Fruit fly (Drosophila melanogaster) whole organism, prepupa: Measurements from ENCODE around the gene Alh.
A peak's percentile ranks its signal among the peaks of the same experiment; 100 is the strongest.

Source experiments
- CG10631 ChIP-seq: fragments of 200-800 bp; sonication (Bioruptor generic); optimal IDR thresholded peaks from 2 replicates; lab custom pipeline; 2016; ENCODE audit warnings: missing biosample characterization, missing genetic modification characterization
- CG10669 ChIP-seq: fragments of 200-800 bp; sonication (Bioruptor generic); optimal IDR thresholded peaks from 3 replicates; lab custom pipeline; 2018; ENCODE audit warnings: missing biosample characterization, mild to moderate bottlenecking, missing genetic modification characterization, moderate library complexity
- CG11294 ChIP-seq: fragments of 200-800 bp; sonication (Bioruptor generic); IDR thresholded peaks from 2 replicates; pipeline ENCODE4 v1.3.6; 2022; ENCODE audit warnings: missing biosample characterization, missing genetic modification characterization
- CG11762 ChIP-seq: fragments of 200-800 bp; sonication (Bioruptor generic); optimal IDR thresholded peaks from 3 replicates; lab custom pipeline; 2016; ENCODE audit warnings: missing biosample characterization, missing genetic modification characterization; ENCODE audit not compliant: insufficient read depth
- CG11902 ChIP-seq: fragments of 200-800 bp; sonication (Bioruptor generic); optimal IDR thresholded peaks from 3 replicates; lab custom pipeline; 2016; ENCODE audit warnings: missing biosample characterization, missing genetic modification characterization
- CG1621 ChIP-seq: fragments of 200-800 bp; sonication (Bioruptor generic); optimal IDR thresholded peaks from 3 replicates; lab custom pipeline; 2018; ENCODE audit warnings: missing biosample characterization, mild to moderate bottlenecking, missing genetic modification characterization
- CG16779 ChIP-seq: fragments of 200-800 bp; sonication (Bioruptor generic); optimal IDR thresholded peaks from 3 replicates; lab custom pipeline; 2017; ENCODE audit warnings: missing biosample characterization, mild to moderate bottlenecking, missing genetic modification characterization
- CG31627 ChIP-seq: fragments of 200-800 bp; sonication (Bioruptor generic); optimal IDR thresholded peaks from 3 replicates; lab custom pipeline; 2016; ENCODE audit warnings: missing biosample characterization, missing genetic modification characterization
- CG34406 ChIP-seq: fragments of 200-800 bp; sonication (Bioruptor generic); optimal IDR thresholded peaks from 3 replicates; lab custom pipeline; 2016; ENCODE audit warnings: missing biosample characterization, missing genetic modification characterization
- CG6163 ChIP-seq: fragments of 200-800 bp; sonication (Bioruptor generic); IDR thresholded peaks from 3 replicates; pipeline ENCODE4 v1.3.6; 2022; ENCODE audit warnings: missing biosample characterization, missing genetic modification characterization
- CG6792 ChIP-seq: fragments of 200-800 bp; sonication (Bioruptor generic); optimal IDR thresholded peaks from 3 replicates; lab custom pipeline; 2016; ENCODE audit warnings: missing biosample characterization, missing genetic modification characterization
- CG6854 ChIP-seq: fragments of 200-800 bp; sonication (Bioruptor generic); optimal IDR thresholded peaks from 2 replicates; lab custom pipeline; 2017; ENCODE audit warnings: missing biosample characterization, mild to moderate bottlenecking, missing genetic modification characterization
- CG8119 ChIP-seq: fragments of 200-800 bp; sonication (Bioruptor generic); IDR thresholded peaks from 3 replicates; pipeline ENCODE4 v1.3.6; 2022; ENCODE audit warnings: missing biosample characterization, missing genetic modification characterization
- CG9139 ChIP-seq: fragments of 200-800 bp; sonication (Bioruptor generic); optimal IDR thresholded peaks from 3 replicates; lab custom pipeline; 2017; ENCODE audit warnings: missing biosample characterization, mild to moderate bottlenecking, missing genetic modification characterization
- Eip78C ChIP-seq: fragments of 200-800 bp; sonication (Bioruptor generic); peaks from one replicate; lab custom pipeline; 2016; ENCODE audit warnings: missing biosample characterization, missing genetic modification characterization
- Eip93F ChIP-seq: fragments of 200-800 bp; sonication (Bioruptor generic); optimal IDR thresholded peaks from 2 replicates; lab custom pipeline; 2016; ENCODE audit warnings: missing biosample characterization, mild to moderate bottlenecking, missing genetic modification characterization
- Ets96B ChIP-seq: fragments of 200-800 bp; optimal IDR thresholded peaks from 2 replicates; lab custom pipeline; 2019; ENCODE audit warnings: missing biosample characterization, mild to moderate bottlenecking, missing genetic modification characterization, moderate library complexity
- Gug ChIP-seq: fragments of 200-800 bp; sonication (Bioruptor generic); IDR thresholded peaks from 2 replicates; pipeline ENCODE4 v1.3.6; 2022; ENCODE audit warnings: missing biosample characterization, missing genetic modification characterization
- Hr38 ChIP-seq: sonication (Bioruptor generic); optimal IDR thresholded peaks from 2 replicates; lab custom pipeline; 2016; ENCODE audit warnings: missing biosample characterization, missing genetic modification characterization
- Hr39 ChIP-seq: fragments of 200-800 bp; sonication (Bioruptor generic); optimal IDR thresholded peaks from 2 replicates; lab custom pipeline; 2016; ENCODE audit warnings: missing biosample characterization, missing genetic modification characterization
- Hr4 ChIP-seq: fragments of 200-800 bp; sonication (Bioruptor generic); optimal IDR thresholded peaks from 3 replicates; lab custom pipeline; 2016; ENCODE audit warnings: missing biosample characterization, missing genetic modification characterization
- Met ChIP-seq: fragments of 200-800 bp; sonication (Bioruptor generic); optimal IDR thresholded peaks from 3 replicates; lab custom pipeline; 2016; ENCODE audit warnings: missing biosample characterization, missing genetic modification characterization
- OdsH ChIP-seq: fragments of 200-800 bp; sonication (Bioruptor generic); optimal IDR thresholded peaks from 3 replicates; lab custom pipeline; 2016; ENCODE audit warnings: missing biosample characterization, missing genetic modification characterization
- Sox102F ChIP-seq: fragments of 200-800 bp; sonication (Bioruptor generic); optimal IDR thresholded peaks from 2 replicates; lab custom pipeline; 2016; ENCODE audit warnings: missing biosample characterization, mild to moderate bottlenecking, missing genetic modification characterization
- Sox14 ChIP-seq: fragments of 200-800 bp; sonication (Bioruptor generic); optimal IDR thresholded peaks from 3 replicates; lab custom pipeline; 2016; ENCODE audit warnings: missing biosample characterization, missing genetic modification characterization
- Sox15 ChIP-seq: fragments of 200-800 bp; sonication (Bioruptor generic); optimal IDR thresholded peaks from 3 replicates; lab custom pipeline; 2016; ENCODE audit warnings: missing biosample characterization, missing genetic modification characterization
- achi ChIP-seq: fragments of 200-800 bp; sonication (Bioruptor generic); optimal IDR thresholded peaks from 3 replicates; lab custom pipeline; 2016; ENCODE audit warnings: missing biosample characterization, missing genetic modification characterization
- acj6 ChIP-seq: fragments of 200-800 bp; sonication (Bioruptor generic); optimal IDR thresholded peaks from 3 replicates; lab custom pipeline; 2016; ENCODE audit warnings: missing biosample characterization, missing genetic modification characterization
- cyc ChIP-seq: fragments of 200-800 bp; sonication (Bioruptor generic); optimal IDR thresholded peaks from 3 replicates; lab custom pipeline; 2016; ENCODE audit warnings: missing biosample characterization, missing genetic modification characterization
- dac ChIP-seq: fragments of 200-800 bp; sonication (Bioruptor generic); optimal IDR thresholded peaks from 2 replicates; lab custom pipeline; 2017; ENCODE audit warnings: missing biosample characterization, mild to moderate bottlenecking, missing genetic modification characterization
- dsx ChIP-seq: fragments of 200-800 bp; optimal IDR thresholded peaks from 3 replicates; lab custom pipeline; 2019; ENCODE audit warnings: missing biosample characterization, mild to moderate bottlenecking, missing genetic modification characterization, moderate library complexity; ENCODE audit not compliant: poor library complexity, severe bottlenecking
- eg ChIP-seq: fragments of 200-800 bp; sonication (Bioruptor generic); IDR thresholded peaks from 3 replicates; pipeline ENCODE4 v1.3.6; 2022; ENCODE audit warnings: missing biosample characterization, missing genetic modification characterization
- esn ChIP-seq: fragments of 200-800 bp; sonication (Bioruptor generic); optimal IDR thresholded peaks from 2 replicates; lab custom pipeline; 2016; ENCODE audit warnings: missing biosample characterization, mild to moderate bottlenecking, missing genetic modification characterization, moderate library complexity
- fd59A ChIP-seq: fragments of 200-800 bp; sonication (Bioruptor generic); optimal IDR thresholded peaks from 2 replicates; lab custom pipeline; 2017; ENCODE audit warnings: missing biosample characterization, mild to moderate bottlenecking, missing genetic modification characterization, missing genetic modification reagents
- fkh ChIP-seq: fragments of 200-800 bp; sonication (Bioruptor generic); optimal IDR thresholded peaks from 3 replicates; lab custom pipeline; 2017; ENCODE audit warnings: missing biosample characterization, mild to moderate bottlenecking, missing genetic modification characterization, moderate library complexity
- lz ChIP-seq: fragments of 200-800 bp; sonication (Bioruptor generic); optimal IDR thresholded peaks from 3 replicates; lab custom pipeline; 2016; ENCODE audit warnings: missing biosample characterization, missing genetic modification characterization
- pdm3 ChIP-seq: fragments of 200-800 bp; sonication (Bioruptor generic); optimal IDR thresholded peaks from 3 replicates; lab custom pipeline; 2016; ENCODE audit warnings: missing biosample characterization, missing genetic modification characterization
- salr ChIP-seq, 2 experiments: fragments of 200-800 bp; sonication (Bioruptor generic); optimal IDR thresholded peaks; 3 replicates each; lab custom pipeline; 2016 to 2018; ENCODE audit warnings: missing biosample characterization in 2 of 2, missing genetic modification characterization in 2 of 2, mild to moderate bottlenecking in 1 of 2
- spab ChIP-seq: fragments of 200-800 bp; sonication (Bioruptor generic); optimal IDR thresholded peaks from 2 replicates; lab custom pipeline; 2017; ENCODE audit warnings: missing biosample characterization, mild to moderate bottlenecking, missing genetic modification characterization, missing genetic modification reagents
- ss ChIP-seq, 2 experiments: fragments of 200-800 bp; sonication (Bioruptor generic); optimal IDR thresholded peaks; 2 replicates in 1 of 2; 3 replicates in 1 of 2; lab custom pipeline; 2017 to 2018; ENCODE audit warnings: mild to moderate bottlenecking in 2 of 2, missing biosample characterization in 2 of 2, missing genetic modification characterization in 2 of 2, moderate library complexity in 1 of 2
- topi ChIP-seq: fragments of 200-800 bp; sonication (Bioruptor generic); optimal IDR thresholded peaks from 3 replicates; lab custom pipeline; 2016; ENCODE audit warnings: missing biosample characterization, missing genetic modification characterization

Gene Alh

DNA sequence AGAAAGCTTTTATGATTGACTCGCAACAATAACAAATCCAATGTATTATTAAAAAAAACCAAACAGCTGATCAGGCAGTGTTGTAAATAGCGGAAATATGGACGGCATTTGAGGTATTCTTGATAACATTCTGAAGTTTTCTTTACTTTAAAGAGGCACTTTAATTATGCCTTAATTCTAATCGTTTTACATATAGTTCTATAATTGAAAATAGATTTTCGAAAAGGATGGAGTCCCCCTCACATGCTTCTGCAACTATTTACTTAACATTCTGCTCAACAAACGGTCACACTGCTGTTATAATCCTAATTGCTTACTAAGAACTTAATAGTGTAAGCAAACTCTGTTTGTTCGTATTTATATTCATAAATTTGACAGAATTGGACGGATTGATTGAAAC lies 4.0 kb upstream of the Alh start, which contains the start of gene CG10068 (continued):
- TF ChIP-seq achi (GFP tag; lab: Kevin White, UChicago) (peak; percentile 82), pdm3 (GFP tag; lab: Kevin White, UChicago) (peak; percentile 87), spab (GFP tag; lab: Kevin White, UChicago) (peak; percentile 54), CG1621 (tag; lab: Kevin White, UChicago) (no peak), lz (GFP tag; lab: Kevin White, UChicago) (peak; percentile 90), fd59A (GFP tag; lab: Kevin White, UChicago) (peak; percentile 62), ss (GFP tag; optimal IDR thresholded peaks at IDR 0.05; lab: Kevin White, UChicago) (peak; percentile 48 to 75), CG34406 (GFP tag; lab: Kevin White, UChicago) (peak; percentile 86), Hr38 (GFP tag; lab: Kevin White, UChicago) (peak; percentile 7), CG6163 (GFP tag; lab: Robert Waterston, UW) (peak; percentile 93), CG10631 (GFP tag; lab: Kevin White, UChicago) (peak; percentile 85), Ets96B (tag; lab: Kevin White, UChicago) (peak; percentile 80), topi (GFP tag; lab: Kevin White, UChicago) (peak; percentile 90), CG16779 (tag; lab: Kevin White, UChicago) (no peak), CG6792 (GFP tag; lab: Kevin White, UChicago) (peak; percentile 82), Met (GFP tag; lab: Kevin White, UChicago) (peak; percentile 87), Hr4 (peak; percentile 72), Hr39 (GFP tag; lab: Kevin White, UChicago) (peak; percentile 87), CG11762 (GFP tag; lab: Kevin White, UChicago) (peak; percentile 63), dac (peak; percentile 29), CG9139 (GFP tag; lab: Kevin White, UChicago) (peak; percentile 11), Gug (GFP tag; lab: Robert Waterston, UW) (no peak; the same call in 1 of the 2 replicates), Sox14 (GFP tag; lab: Kevin White, UChicago) (peak; percentile 90), CG6854 (GFP tag; lab: Kevin White, UChicago) (peak; percentile 57), CG10669 (GFP tag; lab: Kevin White, UChicago) (peak; percentile 81), CG31627 (GFP tag; lab: Kevin White, UChicago) (peak; percentile 84), esn (peak; percentile 92)

DNA sequence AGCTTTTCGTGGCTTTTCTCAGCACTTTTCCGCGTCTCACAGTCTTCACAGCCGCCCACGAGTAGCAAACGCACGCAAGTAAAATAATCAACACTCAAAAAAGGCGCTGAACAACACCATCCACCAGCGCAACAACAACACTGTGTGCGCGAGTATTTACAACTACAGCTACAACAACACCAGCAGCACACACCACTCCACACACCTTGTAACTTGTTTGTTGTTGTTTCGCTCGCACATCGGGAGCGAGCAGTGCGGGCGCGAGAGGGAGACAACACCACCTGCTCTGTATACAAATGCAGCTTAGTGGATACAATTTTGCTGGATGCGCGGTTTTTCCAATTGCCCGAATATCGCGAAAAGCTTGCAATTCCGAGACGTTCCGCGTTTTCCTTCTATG lies 286 bp downstream of the Alh start:
- TF ChIP-seq CG10631 (GFP tag; lab: Kevin White, UChicago) (no peak), ss (GFP tag; optimal IDR thresholded peaks at IDR 0.05; lab: Kevin White, UChicago) (no peak), Eip93F (GFP tag; lab: Kevin White, UChicago) (no peak), spab (GFP tag; lab: Kevin White, UChicago) (no peak), Ets96B (tag; lab: Kevin White, UChicago) (no peak), CG10669 (GFP tag; lab: Kevin White, UChicago) (no peak), CG11294 (no peak; the same call in 1 of the 2 replicates), acj6 (GFP tag; lab: Kevin White, UChicago) (no peak), CG34406 (GFP tag; lab: Kevin White, UChicago) (no peak), CG8119 (GFP tag; lab: Robert Waterston, UW) (no peak; the same call in 2 of the 3 replicates), Sox102F (GFP tag; lab: Kevin White, UChicago) (no peak), CG11902 (GFP tag; lab: Kevin White, UChicago) (no peak), dsx (peak; percentile 4), CG11762 (GFP tag; lab: Kevin White, UChicago) (no peak), eg (0 out of 3 replicates have a peak, but pooled peaks have one; percentile 27), OdsH (GFP tag; lab: Kevin White, UChicago) (no peak), fd59A (GFP tag; lab: Kevin White, UChicago) (no peak), Met (GFP tag; lab: Kevin White, UChicago) (no peak), salr (GFP tag; optimal IDR thresholded peaks at IDR 0.05; lab: Kevin White, UChicago) (no peak), Sox15 (GFP tag; lab: Kevin White, UChicago) (no peak), lz (GFP tag; lab: Kevin White, UChicago) (no peak), fkh (GFP tag; lab: Kevin White, UChicago) (peak; percentile 84), Hr38 (GFP tag; lab: Kevin White, UChicago) (no peak), CG6854 (GFP tag; lab: Kevin White, UChicago) (no peak), Eip78C (GFP tag; lab: Kevin White, UChicago) (no peak), cyc (GFP tag; lab: Kevin White, UChicago) (no peak), Hr4 (no peak)
